Fruit fly (Drosophila melanogaster) ovary, adult (tissue): ENCODE results near the gene Gr5a.

ENCODE experiments used
- CG17801 ChIP-seq: fragments of 200-800 bp; optimal IDR thresholded peaks from 2 replicates; lab custom pipeline; 2019; ENCODE audit warnings: missing biosample characterization, mild to moderate bottlenecking, missing genetic modification characterization, moderate library complexity; ENCODE audit not compliant: partially characterized antibody

Gene Gr5a

dm6 chrX:5699824-5700498 is 19.5 kb downstream of the Gr5a start:
- TF ChIP-seq CG17801 = no peak

- no peak for TF ChIP-seq CG17801
These were observed 24.7 kb downstream of the Gr5a start for dm6 chrX:5705097-5705496.

- no peak for TF ChIP-seq CG17801
These were observed 25.5 kb downstream of the Gr5a start for dm6 chrX:5705899-5706312.

dm6 chrX:5712966-5713365 is 32.5 kb downstream of the Gr5a start:
- TF ChIP-seq CG17801 = no peak

dm6 chrX:5714786-5715185 is 34.4 kb downstream of the Gr5a start:
- no peak for TF ChIP-seq CG17801

- TF ChIP-seq CG17801 = no peak
These were observed 35.2 kb downstream of the Gr5a start for dm6 chrX:5715455-5716227.

DNA sequence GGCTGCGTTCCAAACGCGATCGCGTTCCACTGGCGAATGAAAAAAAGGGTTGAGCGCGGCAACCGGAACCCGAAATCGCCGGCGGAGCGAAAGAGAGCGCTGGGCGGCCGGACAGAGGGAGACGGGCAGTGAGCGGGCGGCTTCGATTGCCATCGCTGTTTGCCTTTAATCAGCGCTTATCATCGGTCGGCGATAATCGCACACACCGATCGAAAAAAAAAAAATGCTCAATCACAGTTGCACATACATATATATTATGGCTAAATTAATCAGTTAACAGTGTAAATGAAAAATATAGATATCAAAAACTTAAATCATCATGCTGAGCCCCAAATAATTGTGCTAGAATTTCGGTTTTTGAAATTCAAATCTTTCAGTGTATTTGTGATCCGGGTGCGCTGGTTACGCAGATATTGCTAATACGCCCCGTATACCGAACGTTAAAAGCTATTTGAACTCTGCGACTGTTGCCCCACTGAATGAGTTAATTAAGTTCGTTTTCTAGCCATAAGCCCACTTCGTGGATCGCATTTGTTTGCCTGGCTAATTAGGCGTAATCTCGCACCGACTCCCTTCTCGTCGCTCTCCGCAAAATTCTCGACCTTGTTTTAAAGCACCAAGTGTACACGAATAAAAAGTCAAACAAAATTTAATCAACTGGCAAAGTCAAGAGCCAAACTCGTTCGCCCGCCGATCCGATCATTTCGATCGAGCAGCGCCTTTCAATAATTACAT is 37.5 kb downstream of the Gr5a start, which contains the start of gene CG33080:
Gene CG33080 (minus strand): TSS at position 38 of the 735 bp plus-strand sequence.
- no peak for TF ChIP-seq CG17801

- peak; percentile 72 for TF ChIP-seq CG17801
These were observed 38.1 kb downstream of the Gr5a start for dm6 chrX:5718476-5719012.

dm6 chrX:5723577-5723976 is 43.2 kb downstream of the Gr5a start:
- no peak for TF ChIP-seq CG17801

dm6 chrX:5724151-5724699 is 43.8 kb downstream of the Gr5a start:
- no peak for TF ChIP-seq CG17801

dm6 chrX:5724744-5725185 is 44.3 kb downstream of the Gr5a start:
- TF ChIP-seq CG17801 = no peak
